Worm (Caenorhabditis elegans) whole organism, late embryonic: ENCODE data around the gene rgs-3.

Experiments used
- F13H6.1 ChIP-seq: sonication (generic microtip); optimal IDR thresholded peaks from 2 replicates; lab custom pipeline; 2016; ENCODE audit warnings: missing genetic modification characterization, missing compliant biosample characterization
- ama-1 ChIP-seq: fragments of 150-350 bp; optimal IDR thresholded peaks from 2 replicates; lab custom pipeline; 2014
- ceh-14 ChIP-seq: sonication (generic microtip); optimal IDR thresholded peaks from 2 replicates; lab custom pipeline; 2016; ENCODE audit warnings: missing genotype, missing genetic modification characterization, missing compliant biosample characterization
- ceh-34 ChIP-seq: sonication (generic microtip); optimal IDR thresholded peaks from 2 replicates; lab custom pipeline; 2016; ENCODE audit warnings: mild to moderate bottlenecking, missing genetic modification characterization, missing compliant biosample characterization
- dmd-4 ChIP-seq: sonication (generic microtip); optimal IDR thresholded peaks from 2 replicates; lab custom pipeline; 2016; ENCODE audit warnings: borderline replicate concordance, missing genetic modification characterization, missing compliant biosample characterization
- dve-1 ChIP-seq: sonication (generic microtip); optimal IDR thresholded peaks from 2 replicates; lab custom pipeline; 2017; ENCODE audit warnings: antibody characterized with exemption, mild to moderate bottlenecking, missing genetic modification characterization, missing compliant biosample characterization
- gmeb-2 ChIP-seq: sonication (generic microtip); optimal IDR thresholded peaks from 2 replicates; lab custom pipeline; 2016; ENCODE audit warnings: missing genetic modification characterization, inconsistent platforms, missing compliant biosample characterization
- nfya-1 ChIP-seq: sonication (generic microtip); optimal IDR thresholded peaks from 2 replicates; lab custom pipeline; 2017; ENCODE audit warnings: missing genetic modification characterization, mild to moderate bottlenecking, missing compliant biosample characterization, antibody characterized with exemption, moderate library complexity
- pha-2 ChIP-seq: sonication (generic microtip); optimal IDR thresholded peaks from 2 replicates; lab custom pipeline; 2017; ENCODE audit warnings: mild to moderate bottlenecking, missing genetic modification characterization, missing compliant biosample characterization
- pha-4 ChIP-seq: fragments of 150-350 bp; optimal IDR thresholded peaks from 2 replicates; lab custom pipeline; 2018; ENCODE audit warnings: missing biosample characterization, missing genetic modification reagents, missing genetic modification characterization
- pqm-1 ChIP-seq: sonication (generic microtip); optimal IDR thresholded peaks from 2 replicates; lab custom pipeline; 2016; ENCODE audit warnings: missing genetic modification characterization, missing compliant biosample characterization
- tbx-2 ChIP-seq: sonication (generic microtip); optimal IDR thresholded peaks from 2 replicates; lab custom pipeline; 2016; ENCODE audit warnings: missing genetic modification characterization, missing compliant biosample characterization
- unc-55 ChIP-seq: sonication (generic microtip); optimal IDR thresholded peaks from 2 replicates; lab custom pipeline; 2017; ENCODE audit warnings: missing biosample characterization, missing genetic modification reagents, missing genetic modification characterization
- unc-86 ChIP-seq: sonication (generic microtip); optimal IDR thresholded peaks from 2 replicates; lab custom pipeline; 2016; ENCODE audit warnings: missing genetic modification characterization, missing compliant biosample characterization

DNA sequence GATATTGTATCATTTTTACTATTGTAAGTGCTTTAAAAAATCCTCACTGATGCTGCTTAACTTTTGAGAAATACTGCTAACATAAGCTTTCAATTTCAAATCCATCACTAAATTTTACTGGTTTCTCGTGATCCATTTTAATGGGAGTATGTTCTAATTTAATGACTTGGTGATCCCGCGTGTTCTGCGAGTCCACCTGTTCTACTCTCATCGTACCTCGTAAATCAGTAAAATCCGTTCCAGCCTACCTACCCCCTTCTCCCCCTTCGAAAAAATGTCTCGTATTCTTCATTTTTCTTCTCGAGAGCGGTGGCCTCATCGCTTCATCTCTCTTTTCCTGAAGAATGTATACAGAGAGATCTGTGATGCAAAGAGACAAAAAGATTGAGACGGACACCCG, 35.9 kb downstream of the rgs-3 start:
- no peak for TF ChIP-seq gmeb-2 (tag; lab: Kevin White, UChicago)
- TF ChIP-seq unc-55 (GFP tag; lab: Kevin White, UChicago) = no peak
- TF ChIP-seq ceh-14 (tag; lab: Kevin White, UChicago) = no peak
- TF ChIP-seq ama-1 (lab: Kevin White, UChicago) = no peak
- TF ChIP-seq tbx-2 (tag; lab: Kevin White, UChicago) = no peak
- TF ChIP-seq dve-1 = no peak
- TF ChIP-seq pha-2 (tag; lab: Kevin White, UChicago) = no peak
- TF ChIP-seq ceh-34 (tag; lab: Kevin White, UChicago) = no peak
- no peak for TF ChIP-seq pqm-1
- TF ChIP-seq nfya-1 (tag; lab: Kevin White, UChicago) = no peak
- no peak for TF ChIP-seq pha-4
- TF ChIP-seq dmd-4 (tag; lab: Kevin White, UChicago) = no peak
- no peak for TF ChIP-seq unc-86 (tag; lab: Kevin White, UChicago)
- TF ChIP-seq F13H6.1 (tag; lab: Kevin White, UChicago) = no peak
